Fruit fly (Drosophila melanogaster) whole organism, embryonic: ENCODE data around the gene CG11178.

ENCODE experiments used
- Atf-2 ChIP-seq: fragments of 200-800 bp; sonication (Bioruptor generic); optimal IDR thresholded peaks from 2 replicates; lab custom pipeline; 2016; ENCODE audit warnings: missing biosample characterization, missing genetic modification characterization
- Atf6 ChIP-seq: fragments of 200-800 bp; sonication (Bioruptor generic); IDR thresholded peaks from 2 replicates; pipeline ENCODE4 v1.3.6; 2022; ENCODE audit warnings: missing biosample characterization, missing genetic modification characterization
- Bgb ChIP-seq: fragments of 200-800 bp; sonication (Bioruptor generic); IDR thresholded peaks from 2 replicates; pipeline ENCODE4 v1.3.6; 2022; ENCODE audit warnings: missing biosample characterization, missing genetic modification characterization; ENCODE audit not compliant: partially characterized antibody
- CG10543 ChIP-seq: fragments of 200-800 bp; sonication (Bioruptor generic); optimal IDR thresholded peaks from 3 replicates; lab custom pipeline; 2017; ENCODE audit warnings: missing biosample characterization, mild to moderate bottlenecking, missing genetic modification characterization, moderate library complexity
- CG12071 ChIP-seq: fragments of 200-800 bp; sonication (Bioruptor generic); optimal IDR thresholded peaks from 3 replicates; lab custom pipeline; 2018; ENCODE audit warnings: missing biosample characterization, mild to moderate bottlenecking, missing genetic modification characterization
- CG1233 ChIP-seq: fragments of 200-800 bp; sonication (Bioruptor generic); optimal IDR thresholded peaks from 4 replicates; lab custom pipeline; 2018; ENCODE audit warnings: missing biosample characterization, mild to moderate bottlenecking, missing genetic modification characterization
- CG13123 ChIP-seq: fragments of 200-800 bp; sonication (Bioruptor generic); optimal IDR thresholded peaks from 2 replicates; lab custom pipeline; 2016; ENCODE audit warnings: missing biosample characterization, missing genetic modification characterization
- CG1602 ChIP-seq: fragments of 200-800 bp; sonication (Bioruptor generic); optimal IDR thresholded peaks from 3 replicates; lab custom pipeline; 2016; ENCODE audit warnings: missing biosample characterization, missing genetic modification characterization
- CG16815 ChIP-seq: fragments of 200-800 bp; sonication (Bioruptor generic); optimal IDR thresholded peaks from 3 replicates; lab custom pipeline; 2017; ENCODE audit warnings: missing biosample characterization, mild to moderate bottlenecking, missing genetic modification characterization
- CG17568 ChIP-seq: fragments of 200-800 bp; sonication (Bioruptor generic); optimal IDR thresholded peaks from 2 replicates; lab custom pipeline; 2018; ENCODE audit warnings: missing biosample characterization, mild to moderate bottlenecking, missing genetic modification characterization, moderate library complexity
- CG1832 ChIP-seq: fragments of 200-800 bp; sonication (Bioruptor generic); optimal IDR thresholded peaks from 2 replicates; lab custom pipeline; 2017; ENCODE audit warnings: missing biosample characterization, mild to moderate bottlenecking, missing genetic modification characterization, inconsistent platforms
- CG2199 ChIP-seq: fragments of 200-800 bp; sonication (Bioruptor generic); IDR thresholded peaks from 3 replicates; pipeline ENCODE4 v1.3.6; 2022; ENCODE audit warnings: missing biosample characterization, missing genetic modification characterization
- CG32772 ChIP-seq: fragments of 200-800 bp; sonication (Bioruptor generic); IDR thresholded peaks from 2 replicates; pipeline ENCODE4 v1.3.6; 2022; ENCODE audit warnings: missing biosample characterization, missing genetic modification characterization
- CG4404 ChIP-seq: fragments of 200-800 bp; sonication (Bioruptor generic); IDR thresholded peaks from 2 replicates; pipeline ENCODE4 v1.3.6; 2022; ENCODE audit warnings: missing biosample characterization, missing genetic modification characterization
- CG4730 ChIP-seq: fragments of 200-800 bp; sonication (Bioruptor generic); IDR thresholded peaks from 2 replicates; pipeline ENCODE4 v1.3.6; 2022; ENCODE audit warnings: missing biosample characterization, missing genetic modification characterization
- CG5245 ChIP-seq: fragments of 200-800 bp; sonication (Bioruptor generic); optimal IDR thresholded peaks from 3 replicates; lab custom pipeline; 2016; ENCODE audit warnings: missing biosample characterization, missing genetic modification characterization
- CG5953 ChIP-seq: fragments of 200-800 bp; sonication (Bioruptor generic); IDR thresholded peaks from 2 replicates; pipeline ENCODE4 v1.3.6; 2022; ENCODE audit warnings: missing biosample characterization, missing genetic modification characterization
- CG6654 ChIP-seq: fragments of 200-800 bp; sonication (Bioruptor generic); optimal IDR thresholded peaks from 2 replicates; lab custom pipeline; 2017; ENCODE audit warnings: missing biosample characterization, mild to moderate bottlenecking, missing genetic modification characterization
- CG6689 ChIP-seq: fragments of 200-800 bp; sonication (Bioruptor generic); IDR thresholded peaks from 2 replicates; pipeline ENCODE4 v1.3.6; 2022; ENCODE audit warnings: missing biosample characterization, missing genetic modification characterization
- CG8359 ChIP-seq: fragments of 200-800 bp; sonication (Bioruptor generic); optimal IDR thresholded peaks from 2 replicates; lab custom pipeline; 2017; ENCODE audit warnings: missing biosample characterization, mild to moderate bottlenecking, missing genetic modification characterization, borderline replicate concordance
- CG8388 ChIP-seq: fragments of 200-800 bp; sonication (Bioruptor generic); optimal IDR thresholded peaks from 2 replicates; lab custom pipeline; 2019; ENCODE audit warnings: missing biosample characterization, mild to moderate bottlenecking, missing genetic modification characterization, moderate library complexity
- CG8924 ChIP-seq: fragments of 200-800 bp; optimal IDR thresholded peaks from 3 replicates; lab custom pipeline; 2019; ENCODE audit warnings: missing biosample characterization, mild to moderate bottlenecking, missing genetic modification characterization, moderate library complexity
- CG9727 ChIP-seq: fragments of 200-800 bp; sonication (Bioruptor generic); optimal IDR thresholded peaks from 3 replicates; lab custom pipeline; 2017; ENCODE audit warnings: missing biosample characterization, mild to moderate bottlenecking, missing genetic modification characterization
- CkIIα-i1 ChIP-seq: fragments of 200-800 bp; sonication (Bioruptor generic); IDR thresholded peaks from 2 replicates; pipeline ENCODE4 v1.3.6; 2022; ENCODE audit warnings: missing biosample characterization, missing genetic modification characterization
- Dad ChIP-seq: fragments of 200-800 bp; sonication (Bioruptor generic); optimal IDR thresholded peaks from 3 replicates; lab custom pipeline; 2016; ENCODE audit warnings: missing biosample characterization, missing genetic modification characterization
- Doc2 ChIP-seq: fragments of 200-800 bp; sonication (Bioruptor generic); IDR thresholded peaks from 2 replicates; pipeline ENCODE4 v1.3.6; 2022; ENCODE audit warnings: missing biosample characterization, missing genetic modification characterization
- Doc3 ChIP-seq: fragments of 200-800 bp; sonication (Bioruptor generic); IDR thresholded peaks from 3 replicates; pipeline ENCODE4 v1.3.6; 2022; ENCODE audit warnings: missing biosample characterization, missing genetic modification characterization; ENCODE audit not compliant: partially characterized antibody
- Hand ChIP-seq: fragments of 200-800 bp; sonication (Bioruptor generic); optimal IDR thresholded peaks from 2 replicates; lab custom pipeline; 2017; ENCODE audit warnings: mild to moderate bottlenecking, missing biosample characterization, missing genetic modification reagents, missing genetic modification characterization
- Lhr ChIP-seq: fragments of 200-800 bp; sonication (Bioruptor generic); optimal IDR thresholded peaks from 3 replicates; lab custom pipeline; 2017; ENCODE audit warnings: mild to moderate bottlenecking, missing biosample characterization, missing genetic modification reagents, missing genetic modification characterization
- MBD-R2 ChIP-seq: fragments of 200-800 bp; sonication (Bioruptor generic); IDR thresholded peaks from 2 replicates; pipeline ENCODE4 v1.3.6; 2022; ENCODE audit warnings: missing biosample characterization, missing genetic modification characterization
- Meics ChIP-seq: fragments of 200-800 bp; sonication (Bioruptor generic); optimal IDR thresholded peaks from 2 replicates; lab custom pipeline; 2017; ENCODE audit warnings: missing biosample characterization, mild to moderate bottlenecking, missing genetic modification characterization
- Myb ChIP-seq: fragments of 200-800 bp; sonication (Bioruptor generic); optimal IDR thresholded peaks from 2 replicates; lab custom pipeline; 2016; ENCODE audit warnings: missing biosample characterization, missing genetic modification characterization
- Tbp ChIP-seq: fragments of >200 bp; optimal IDR thresholded peaks from 2 replicates; lab custom pipeline; 2018; ENCODE audit warnings: missing biosample characterization, missing genetic modification characterization
- Usf ChIP-seq: fragments of 200-800 bp; sonication (Bioruptor generic); optimal IDR thresholded peaks from 2 replicates; lab custom pipeline; 2017; ENCODE audit warnings: missing genotype, missing biosample characterization, missing genetic modification characterization
- YL-1 ChIP-seq: fragments of 200-800 bp; sonication (Bioruptor generic); optimal IDR thresholded peaks from 3 replicates; lab custom pipeline; 2017; ENCODE audit warnings: missing biosample characterization, mild to moderate bottlenecking, missing genetic modification characterization
- ac ChIP-seq: fragments of 200-800 bp; sonication (Bioruptor generic); optimal IDR thresholded peaks from 3 replicates; lab custom pipeline; 2017; ENCODE audit warnings: missing biosample characterization, mild to moderate bottlenecking, missing genetic modification characterization
- cas ChIP-seq: fragments of 200-800 bp; sonication (Bioruptor generic); IDR thresholded peaks from 2 replicates; pipeline ENCODE4 v1.3.6; 2022; ENCODE audit warnings: missing biosample characterization, missing genetic modification characterization
- dpn ChIP-seq, 2 experiments: fragments of 200-800 bp; sonication (Bioruptor generic); optimal IDR thresholded peaks; 3 replicates each; lab custom pipeline; 2016; ENCODE audit warnings: missing biosample characterization in 2 of 2, missing genetic modification characterization in 2 of 2
- ken ChIP-seq: fragments of 200-800 bp; sonication (Bioruptor generic); IDR thresholded peaks from 3 replicates; pipeline ENCODE4 v1.3.6; 2022; ENCODE audit warnings: missing biosample characterization, missing genetic modification characterization
- lilli ChIP-seq: fragments of 200-800 bp; sonication (Bioruptor generic); optimal IDR thresholded peaks from 3 replicates; lab custom pipeline; 2016; ENCODE audit warnings: missing biosample characterization, missing genetic modification characterization
- mirr ChIP-seq: fragments of 200-800 bp; sonication (Bioruptor generic); optimal IDR thresholded peaks from 3 replicates; lab custom pipeline; 2018; ENCODE audit warnings: missing biosample characterization, mild to moderate bottlenecking, missing genetic modification characterization
- nerfin-1 ChIP-seq: fragments of 200-800 bp; sonication (Bioruptor generic); optimal IDR thresholded peaks from 3 replicates; lab custom pipeline; 2019; ENCODE audit warnings: missing biosample characterization, mild to moderate bottlenecking, missing genetic modification characterization, moderate library complexity
- peb ChIP-seq: fragments of 200-800 bp; sonication (Bioruptor generic); IDR thresholded peaks from 2 replicates; pipeline ENCODE4 v1.3.6; 2022; ENCODE audit warnings: missing biosample characterization, missing genetic modification characterization
- pfk ChIP-seq: fragments of 200-800 bp; sonication (Bioruptor generic); optimal IDR thresholded peaks from 2 replicates; lab custom pipeline; 2018; ENCODE audit warnings: missing biosample characterization, mild to moderate bottlenecking, missing genetic modification characterization, moderate library complexity
- pros ChIP-seq: fragments of 200-800 bp; sonication (Bioruptor generic); optimal IDR thresholded peaks from 3 replicates; lab custom pipeline; 2019; ENCODE audit warnings: missing biosample characterization, mild to moderate bottlenecking, missing genetic modification characterization, moderate library complexity
- rib ChIP-seq: fragments of 200-800 bp; sonication (Bioruptor generic); IDR thresholded peaks from 2 replicates; pipeline ENCODE4 v1.3.6; 2022; ENCODE audit warnings: missing biosample characterization, missing genetic modification characterization
- scrt ChIP-seq: fragments of 200-800 bp; sonication (Bioruptor generic); optimal IDR thresholded peaks from 2 replicates; lab custom pipeline; 2018; ENCODE audit warnings: missing biosample characterization, mild to moderate bottlenecking, missing genetic modification characterization, moderate library complexity
- stc ChIP-seq: fragments of 200-800 bp; sonication (Bioruptor generic); IDR thresholded peaks from 2 replicates; pipeline ENCODE4 v1.3.6; 2022; ENCODE audit warnings: missing biosample characterization, missing genetic modification characterization
- tap ChIP-seq: fragments of 200-800 bp; optimal IDR thresholded peaks from 3 replicates; lab custom pipeline; 2019; ENCODE audit warnings: missing biosample characterization, mild to moderate bottlenecking, missing genetic modification characterization, moderate library complexity
- tin ChIP-seq: fragments of 200-800 bp; sonication (Bioruptor generic); optimal IDR thresholded peaks from 3 replicates; lab custom pipeline; 2016; ENCODE audit warnings: missing biosample characterization, missing genetic modification characterization
- vnd ChIP-seq: fragments of 200-800 bp; sonication (Bioruptor generic); IDR thresholded peaks from 3 replicates; pipeline ENCODE4 v1.3.6; 2022; ENCODE audit warnings: missing biosample characterization, missing genetic modification characterization; ENCODE audit not compliant: partially characterized antibody
- yki ChIP-seq: fragments of >200 bp; optimal IDR thresholded peaks from 3 replicates; lab custom pipeline; 2018

The CG11178 gene

dm6 chrX:13643961-13644360, 38.5 kb downstream of the CG11178 start (continued):
- TF ChIP-seq CG17568 (GFP tag; lab: Kevin White, UChicago) (no peak), CG8359 (no peak), CG4404 (GFP tag; lab: Robert Waterston, UW) (no peak), CG1602 (peak; percentile 38), dpn (GFP tag; optimal IDR thresholded peaks at IDR 0.05; lab: Kevin White, UChicago) (peak; percentile 39 to 49), stc (GFP tag; lab: Robert Waterston, UW) (0 out of 2 replicates have a peak, but pooled peaks have one; percentile 43), Meics (peak; percentile 51), Doc3 (GFP tag; lab: Robert Waterston, UW) (no peak), CG1233 (GFP tag; lab: Kevin White, UChicago) (peak; percentile 23), nerfin-1 (tag; lab: Kevin White, UChicago) (no peak), YL-1 (GFP tag; lab: Kevin White, UChicago) (no peak), Bgb (GFP tag; lab: Robert Waterston, UW) (no peak; the same call in 1 of the 2 replicates), CG2199 (0 out of 3 replicates have a peak, but pooled peaks have one; percentile 40), cas (no peak), CG8924 (tag; lab: Kevin White, UChicago) (peak; percentile 23), CG1832 (GFP tag; lab: Kevin White, UChicago) (no peak), Hand (no peak), yki (lab: Kevin White, UChicago) (no peak), CG16815 (GFP tag; lab: Kevin White, UChicago) (no peak), Doc2 (no peak), Myb (GFP tag; lab: Kevin White, UChicago) (no peak), pros (GFP tag; lab: Kevin White, UChicago) (no peak), pfk (GFP tag; lab: Kevin White, UChicago) (no peak), CG12071 (GFP tag; lab: Kevin White, UChicago) (peak; percentile 48), MBD-R2 (GFP tag; lab: Robert Waterston, UW) (no peak), CG6654 (GFP tag; lab: Kevin White, UChicago) (no peak), Tbp (GFP tag; lab: Kevin White, UChicago) (no peak), rib (GFP tag; lab: Robert Waterston, UW) (no peak), Lhr (no peak), mirr (GFP tag; lab: Kevin White, UChicago) (peak; percentile 23), tap (tag; lab: Kevin White, UChicago) (peak; percentile 10), CG13123 (GFP tag; lab: Kevin White, UChicago) (no peak), CG5953 (GFP tag; lab: Robert Waterston, UW) (0 out of 2 replicates have a peak, but pooled peaks have one; percentile 24), Atf-2 (GFP tag; lab: Kevin White, UChicago) (peak; percentile 19), CG9727 (GFP tag; lab: Kevin White, UChicago) (peak; percentile 56), vnd (GFP tag; lab: Robert Waterston, UW) (no peak), CG5245 (GFP tag; lab: Kevin White, UChicago) (peak; percentile 57), CG4730 (GFP tag; lab: Robert Waterston, UW) (peak; percentile 51; the same call in 1 of the 2 replicates), ac (no peak), Dad (no peak), Usf (GFP tag; lab: Kevin White, UChicago) (no peak), scrt (no peak), lilli (GFP tag; lab: Kevin White, UChicago) (peak; percentile 32), CG8388 (GFP tag; lab: Kevin White, UChicago) (peak; percentile 44), tin (GFP tag; lab: Kevin White, UChicago) (peak; percentile 34), CkIIα-i1 (GFP tag; lab: Robert Waterston, UW) (no peak), CG6689 (GFP tag; lab: Robert Waterston, UW) (peak; percentile 71), ken (GFP tag; lab: Robert Waterston, UW) (no peak), Atf6 (GFP tag; lab: Robert Waterston, UW) (peak; percentile 71; the same call in 1 of the 2 replicates), CG10543 (GFP tag; lab: Kevin White, UChicago) (no peak), peb (GFP tag; lab: Robert Waterston, UW) (peak; percentile 46; the same call in 1 of the 2 replicates), CG32772 (GFP tag; lab: Robert Waterston, UW) (peak; percentile 73)
